Fruit fly (Drosophila melanogaster): ENCODE data around the gene CG34178.

dm6 chr2L:4389405-4390115 is 44.1 kb upstream of the CG34178 start:
- TF ChIP-seq insv (optimal IDR thresholded peaks at IDR 0.05), result no peak
- no peak for TF ChIP-seq Sin3A (optimal IDR thresholded peaks at IDR 0.05)
- no peak for TF ChIP-seq psq (optimal IDR thresholded peaks at IDR 0.05)
- no peak for TF ChIP-seq h (optimal IDR thresholded peaks at IDR 0.05)
